Fruit fly (Drosophila melanogaster): ENCODE measurements around the gene CG42366.

CG42366 gene

dm6 chr2L:9963603-9964042 lies 38.7 kb downstream of the CG42366 start, which contains the start of gene CG5850:
CG5850 (minus strand) TSS chr2L:9963949.
- TF ChIP-seq gl (tag; optimal IDR thresholded peaks at IDR 0.05) (no peak), CG8159 (tag; optimal IDR thresholded peaks at IDR 0.05) (peak; percentile 7), CG14655 (GFP tag; optimal IDR thresholded peaks at IDR 0.05) (no peak), CG17806 (tag; optimal IDR thresholded peaks at IDR 0.05) (peak; percentile 0), Ets98B (GFP tag; IDR thresholded peaks at IDR 0.05) (no peak), Pif1B (GFP tag; optimal IDR thresholded peaks at IDR 0.05) (no peak)

DNA sequence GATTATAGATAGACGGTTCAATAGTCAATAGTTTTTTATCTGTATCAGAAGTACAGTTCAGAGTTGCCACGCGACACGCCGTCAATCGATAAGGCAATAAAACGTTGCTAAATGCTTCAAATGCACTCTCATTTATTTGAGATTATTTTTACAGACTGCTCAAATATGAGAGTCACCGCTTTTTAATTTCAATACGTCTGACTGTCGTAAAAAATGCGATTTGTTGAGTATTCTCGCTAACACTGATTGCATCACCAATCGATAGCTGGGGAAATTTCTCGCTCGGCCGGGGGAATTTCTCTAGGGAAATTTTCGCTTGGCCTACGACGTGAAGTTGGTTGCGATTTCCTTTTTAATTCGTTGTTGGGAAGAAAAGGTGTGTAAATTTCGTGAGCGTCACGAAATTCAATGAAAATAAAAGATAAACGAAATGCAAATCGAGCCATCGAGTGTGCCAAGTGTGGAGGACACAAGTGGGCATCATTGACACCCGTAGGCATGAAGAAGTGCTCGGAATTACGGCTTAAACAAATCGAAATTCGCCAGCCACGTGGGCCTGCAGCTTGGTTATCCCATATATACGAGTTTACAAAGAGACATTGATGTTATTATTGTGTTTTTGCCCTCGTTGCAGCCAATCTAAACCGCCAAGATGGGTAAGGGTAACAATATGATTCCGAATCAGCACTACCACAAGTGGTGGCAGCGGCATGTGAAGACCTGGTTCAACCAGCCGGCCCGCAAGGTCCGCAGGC lies 42.2 kb downstream of the CG42366 start, which contains the start of the genes Dref and RpL13:
Gene Dref, minus strand, starts transcription at position 247 of the 755 bp plus-strand sequence.
Gene RpL13, plus strand, starts transcription at position 331 of the 755 bp plus-strand sequence.
- TF ChIP-seq Pif1A (GFP tag; optimal IDR thresholded peaks at IDR 0.05) (no peak), CG8301 (tag; optimal IDR thresholded peaks at IDR 0.05) (peak; percentile 51), CG9948 (tag; optimal IDR thresholded peaks at IDR 0.05) (peak; percentile 24), CG14655 (GFP tag; optimal IDR thresholded peaks at IDR 0.05) (no peak), fd96Ca (GFP tag; IDR thresholded peaks at IDR 0.05) (peak; percentile 57), CG17806 (tag; optimal IDR thresholded peaks at IDR 0.05) (peak; percentile 38), CG15710 (tag; optimal IDR thresholded peaks at IDR 0.05) (peak; percentile 74), Ets98B (GFP tag; IDR thresholded peaks at IDR 0.05) (peak; percentile 49), rn (GFP tag; IDR thresholded peaks at IDR 0.05) (no peak), CG32121 (GFP tag; IDR thresholded peaks at IDR 0.05) (peak; percentile 35; the same call in 1 of the 2 replicates), EcR (GFP tag; optimal IDR thresholded peaks at IDR 0.05) (peak; percentile 11), CG4496 (GFP tag; IDR thresholded peaks at IDR 0.05) (peak; percentile 86), CG8159 (tag; optimal IDR thresholded peaks at IDR 0.05) (peak; percentile 60), CG10348 (GFP tag; IDR thresholded peaks at IDR 0.05) (no peak), CG13204 (GFP tag; optimal IDR thresholded peaks at IDR 0.05) (no peak), CG12605 (GFP tag; IDR thresholded peaks at IDR 0.05) (peak; percentile 77), D1 (tag; optimal IDR thresholded peaks at IDR 0.05) (no peak), gl (tag; optimal IDR thresholded peaks at IDR 0.05) (peak; percentile 78), Snoo (tag; optimal IDR thresholded peaks at IDR 0.05) (peak; percentile 89), CG34367 (tag; optimal IDR thresholded peaks at IDR 0.05) (peak; percentile 76)

dm6 chr2L:9968201-9968727 lies 43.3 kb downstream of the CG42366 start:
- no peak for TF ChIP-seq CG34367 (tag; optimal IDR thresholded peaks at IDR 0.05)
- TF ChIP-seq rn (GFP tag; IDR thresholded peaks at IDR 0.05), result no peak

- TF ChIP-seq CG12605 (GFP tag; IDR thresholded peaks at IDR 0.05), result no peak
- no peak for TF ChIP-seq CG8301 (tag; optimal IDR thresholded peaks at IDR 0.05)
- no peak for TF ChIP-seq CG13204 (GFP tag; optimal IDR thresholded peaks at IDR 0.05)
- no peak for TF ChIP-seq CG10348 (GFP tag; IDR thresholded peaks at IDR 0.05)
- TF ChIP-seq CG9948 (tag; optimal IDR thresholded peaks at IDR 0.05), result no peak
- TF ChIP-seq Ets98B (GFP tag; IDR thresholded peaks at IDR 0.05), result no peak
These were observed 47.7 kb downstream of the CG42366 start for dm6 chr2L:9972624-9973023.

Measured in whole organism, pupa.